Worm (Caenorhabditis elegans): ENCODE data around the gene F32E10.8.

DNA sequence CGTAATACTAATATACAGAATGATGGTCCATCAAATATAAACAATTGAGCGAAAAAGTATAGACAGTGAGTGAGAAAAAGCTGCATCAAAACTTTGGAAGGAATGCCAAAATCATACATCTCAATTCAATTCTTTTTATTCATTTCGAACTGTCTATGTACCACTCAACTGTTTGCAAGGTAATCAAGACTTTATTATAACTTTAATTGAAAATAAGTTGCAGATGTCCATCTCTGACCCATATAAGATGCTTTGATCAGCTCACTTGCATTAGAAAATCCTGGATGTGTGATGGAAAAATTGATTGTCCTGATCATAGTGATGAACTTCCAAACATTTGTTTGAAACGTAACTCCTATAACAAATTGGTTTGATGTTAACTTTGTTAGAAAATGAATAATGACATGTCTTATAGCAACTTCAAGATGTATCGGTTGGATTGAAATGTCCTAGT lies at the start of gene F32E10.8:
- TF ChIP-seq him-1 (tag; optimal IDR thresholded peaks at IDR 0.05) (no peak), W03F9.2 (tag; optimal IDR thresholded peaks at IDR 0.05) (no peak), dao-5 (tag; optimal IDR thresholded peaks at IDR 0.05) (no peak)
